Worm (Caenorhabditis elegans) whole organism, L4 larva: Measurements from ENCODE around the gene fbxa-151.

Source experiments
- F10B5.3 ChIP-seq: sonication (generic microtip); optimal IDR thresholded peaks from 2 replicates; lab custom pipeline; 2016; ENCODE audit warnings: mild to moderate bottlenecking, missing genetic modification characterization, missing compliant biosample characterization
- F26F4.8 ChIP-seq: fragments of 200-800 bp; sonication (Bioruptor generic); conservative IDR thresholded peaks from 2 replicates; pipeline ENCODE4 v1.3.6; 2022; ENCODE audit warnings: missing genetic modification characterization, missing compliant biosample characterization
- Y5F2A.4 ChIP-seq: fragments of 200-800 bp; sonication (Bioruptor generic); optimal IDR thresholded peaks from 2 replicates; lab custom pipeline; 2018; ENCODE audit warnings: mild to moderate bottlenecking, missing genetic modification characterization, missing compliant biosample characterization
- Y75B8A.6 ChIP-seq: fragments of 200-800 bp; sonication (Bioruptor generic); IDR thresholded peaks from 2 replicates; pipeline ENCODE4 v1.3.6; 2022; ENCODE audit warnings: missing genetic modification reagents, missing genetic modification characterization, missing compliant biosample characterization
- aha-1 ChIP-seq: fragments of 150-350 bp; peaks from one replicate; lab custom pipeline; 2014; ENCODE audit warnings: missing biosample characterization, missing genetic modification characterization
- arid-1 ChIP-seq: fragments of 200-800 bp; sonication (Bioruptor generic); conservative IDR thresholded peaks from 2 replicates; pipeline ENCODE4 v1.3.6; 2022; ENCODE audit warnings: missing genetic modification reagents, missing genetic modification characterization, missing compliant biosample characterization
- ceh-20 ChIP-seq: fragments of 200-800 bp; sonication (Bioruptor generic); IDR thresholded peaks from 2 replicates; pipeline ENCODE4 v1.3.6; 2022; ENCODE audit warnings: missing genetic modification reagents, missing genetic modification characterization, missing compliant biosample characterization
- ceh-62 ChIP-seq: sonication (generic microtip); optimal IDR thresholded peaks from 2 replicates; lab custom pipeline; 2017; ENCODE audit warnings: missing biosample characterization, missing genetic modification characterization
- daf-16 ChIP-seq, 3 experiments: sonication (generic microtip); optimal IDR thresholded peaks; 2 replicates each; lab custom pipeline; 2016 to 2017; ENCODE audit warnings: missing genetic modification characterization in 3 of 3, missing genetic modification reagents in 3 of 3, mild to moderate bottlenecking in 2 of 3, missing compliant biosample characterization in 2 of 3, missing biosample characterization in 1 of 3, moderate library complexity in 1 of 3
- duxl-1 ChIP-seq: sonication (generic microtip); optimal IDR thresholded peaks from 2 replicates; lab custom pipeline; 2016; ENCODE audit warnings: mild to moderate bottlenecking, missing genetic modification characterization, moderate library complexity, missing compliant biosample characterization; ENCODE audit not compliant: poor library complexity
- dve-1 ChIP-seq: sonication (generic microtip); optimal IDR thresholded peaks from 2 replicates; lab custom pipeline; 2017; ENCODE audit warnings: antibody characterized with exemption, mild to moderate bottlenecking, missing genetic modification characterization, missing compliant biosample characterization; ENCODE audit not compliant: insufficient read depth
- fkh-10 ChIP-seq: fragments of 150-350 bp; optimal IDR thresholded peaks from 2 replicates; lab custom pipeline; 2014; ENCODE audit warnings: missing biosample characterization, missing genetic modification reagents, missing genetic modification characterization
- fos-1 ChIP-seq: fragments of 150-350 bp; optimal IDR thresholded peaks from 2 replicates; lab custom pipeline; 2014; ENCODE audit warnings: missing biosample characterization, missing genetic modification characterization
- hif-1 ChIP-seq, 2 experiments: sonication (generic microtip); optimal IDR thresholded peaks; 2 replicates each; lab custom pipeline; 2016 to 2017; ENCODE audit warnings: missing compliant biosample characterization in 2 of 2, missing genetic modification characterization in 2 of 2, missing genetic modification reagents in 2 of 2, missing genotype in 2 of 2, mild to moderate bottlenecking in 1 of 2
- hlh-11 ChIP-seq: fragments of 200-800 bp; sonication (Bioruptor generic); optimal IDR thresholded peaks from 2 replicates; lab custom pipeline; 2018; ENCODE audit warnings: mild to moderate bottlenecking, missing genetic modification characterization, missing compliant biosample characterization
- hlh-30 ChIP-seq: sonication (generic microtip); optimal IDR thresholded peaks from 2 replicates; lab custom pipeline; 2017; ENCODE audit warnings: antibody characterized with exemption, mild to moderate bottlenecking, missing genetic modification characterization, missing compliant biosample characterization; ENCODE audit not compliant: insufficient read depth
- lim-7 ChIP-seq: fragments of 200-800 bp; sonication (Bioruptor generic); IDR thresholded peaks from 2 replicates; pipeline ENCODE4 v1.3.6; 2022; ENCODE audit warnings: missing genetic modification characterization, missing compliant biosample characterization
- lin-15B ChIP-seq: fragments of 150-350 bp; sonication (generic microtip); optimal IDR thresholded peaks from 3 replicates; lab custom pipeline; 2014; ENCODE audit warnings: missing biosample characterization, missing genetic modification characterization
- lsy-2 ChIP-seq, 2 experiments: fragments of 150-350 bp in 1 of 2; sonication (generic microtip) in 1 of 2; optimal IDR thresholded peaks; 2 replicates each; lab custom pipeline; 2014 to 2017; ENCODE audit warnings: missing biosample characterization in 2 of 2, missing genetic modification characterization in 2 of 2
- madf-9 ChIP-seq: fragments of 200-800 bp; sonication (Bioruptor generic); conservative IDR thresholded peaks from 2 replicates; pipeline ENCODE4 v1.3.6; 2022; ENCODE audit warnings: missing genetic modification reagents, missing genetic modification characterization, missing compliant biosample characterization
- mdl-1 ChIP-seq, 2 experiments: fragments of 150-350 bp in 1 of 2; sonication (generic microtip) in 1 of 2; optimal IDR thresholded peaks; 2 replicates each; lab custom pipeline; 2014 to 2017; ENCODE audit warnings: missing biosample characterization in 2 of 2, missing genetic modification characterization in 2 of 2
- mep-1 ChIP-seq: fragments of 150-350 bp; sonication (generic microtip); optimal IDR thresholded peaks from 3 replicates; lab custom pipeline; 2014; ENCODE audit warnings: missing biosample characterization, missing genetic modification characterization
- mes-2 ChIP-seq: sonication (generic microtip); optimal IDR thresholded peaks from 2 replicates; lab custom pipeline; 2016; ENCODE audit warnings: missing genotype, mild to moderate bottlenecking, missing genetic modification characterization, missing compliant biosample characterization; ENCODE audit not compliant: poor library complexity, severe bottlenecking
- mxl-3 ChIP-seq: fragments of 200-800 bp; sonication (Bioruptor generic); optimal IDR thresholded peaks from 2 replicates; lab custom pipeline; 2018; ENCODE audit warnings: mild to moderate bottlenecking, missing genetic modification characterization, missing compliant biosample characterization
- nhr-102 ChIP-seq: sonication (generic microtip); optimal IDR thresholded peaks from 2 replicates; lab custom pipeline; 2016; ENCODE audit warnings: mild to moderate bottlenecking, missing genetic modification characterization, moderate library complexity, missing compliant biosample characterization
- nhr-11 ChIP-seq: fragments of 150-350 bp; optimal IDR thresholded peaks from 2 replicates; lab custom pipeline; 2014; ENCODE audit warnings: missing biosample characterization, missing genetic modification characterization
- nhr-28 ChIP-seq: fragments of 150-350 bp; optimal IDR thresholded peaks from 2 replicates; lab custom pipeline; 2014; ENCODE audit warnings: missing biosample characterization, missing genetic modification characterization
- nhr-6 ChIP-seq: fragments of 150-350 bp; optimal IDR thresholded peaks from 2 replicates; lab custom pipeline; 2014; ENCODE audit warnings: missing biosample characterization, missing genetic modification characterization
- nhr-77 ChIP-seq: fragments of 150-350 bp; optimal IDR thresholded peaks from 2 replicates; lab custom pipeline; 2014; ENCODE audit warnings: missing biosample characterization, missing genetic modification characterization
- pha-4 ChIP-seq, 2 experiments: fragments of 150-350 bp in 1 of 2; fragments of 200-800 bp in 1 of 2; sonication (Bioruptor generic) in 1 of 2; IDR thresholded peaks in 1 of 2; optimal IDR thresholded peaks in 1 of 2; 2 replicates each; pipeline versions ENCODE4 v1.3.6 to Lab custom; 2014 to 2022; ENCODE audit warnings: missing genetic modification characterization in 2 of 2, missing genetic modification reagents in 2 of 2, missing biosample characterization in 1 of 2, missing compliant biosample characterization in 1 of 2
- pqm-1 ChIP-seq: sonication (generic microtip); optimal IDR thresholded peaks from 2 replicates; lab custom pipeline; 2017; ENCODE audit warnings: missing biosample characterization, missing genetic modification characterization
- sdz-12 ChIP-seq: fragments of 200-800 bp; sonication (Bioruptor generic); optimal IDR thresholded peaks from 2 replicates; lab custom pipeline; 2018; ENCODE audit warnings: mild to moderate bottlenecking, missing genetic modification characterization, missing compliant biosample characterization
- set-16 ChIP-seq: fragments of 200-800 bp; sonication (Bioruptor generic); IDR thresholded peaks from 2 replicates; pipeline ENCODE4 v1.3.6; 2022; ENCODE audit warnings: missing genetic modification reagents, missing genetic modification characterization, missing compliant biosample characterization
- skn-1 ChIP-seq: fragments of 150-350 bp; optimal IDR thresholded peaks from 2 replicates; lab custom pipeline; 2014; ENCODE audit warnings: missing biosample characterization, missing genetic modification characterization
- zag-1 ChIP-seq: fragments of 150-350 bp; optimal IDR thresholded peaks from 2 replicates; lab custom pipeline; 2014; ENCODE audit warnings: missing biosample characterization, missing genetic modification characterization
- zfp-3 ChIP-seq: fragments of 200-800 bp; sonication (Bioruptor generic); conservative IDR thresholded peaks from 2 replicates; pipeline ENCODE4 v1.3.6; 2022; ENCODE audit warnings: missing genetic modification reagents, missing genetic modification characterization, missing compliant biosample characterization
- zip-2 ChIP-seq: fragments of 150-350 bp; optimal IDR thresholded peaks from 2 replicates; lab custom pipeline; 2014; ENCODE audit warnings: missing biosample characterization, missing genetic modification characterization
- ztf-7 ChIP-seq: fragments of 150-350 bp; optimal IDR thresholded peaks from 2 replicates; lab custom pipeline; 2014; ENCODE audit warnings: missing biosample characterization, missing genetic modification characterization

The fbxa-151 gene

ce11 chrIII:1226256-1226655, 40.4 kb downstream of the fbxa-151 start (continued):
- TF ChIP-seq zag-1, result no peak
- TF ChIP-seq Y75B8A.6 (GFP tag; lab: Robert Waterston, UW), result no peak
- no peak for TF ChIP-seq Y5F2A.4 (GFP tag; lab: Kevin White, UChicago)
- no peak for TF ChIP-seq madf-9 (GFP tag; lab: Robert Waterston, UW)
- no peak for TF ChIP-seq arid-1 (GFP tag; lab: Robert Waterston, UW)
- peak; percentile 0 for TF ChIP-seq mes-2 (tag; lab: Kevin White, UChicago)
- TF ChIP-seq hif-1 (tag; optimal IDR thresholded peaks at IDR 0.05; lab: Kevin White, UChicago), result no peak
- no peak for TF ChIP-seq lin-15B (tag; lab: Kevin White, UChicago)
- TF ChIP-seq daf-16 (GFP tag; optimal IDR thresholded peaks at IDR 0.05; lab: Kevin White, UChicago), result no peak
- TF ChIP-seq daf-16 (tag; optimal IDR thresholded peaks at IDR 0.05; lab: Kevin White, UChicago), result peak; percentile 44
- no peak for TF ChIP-seq nhr-11 (tag; lab: Kevin White, UChicago)
- TF ChIP-seq F10B5.3 (tag; lab: Kevin White, UChicago), result no peak
- TF ChIP-seq skn-1 (tag; lab: Kevin White, UChicago), result no peak

- TF ChIP-seq ceh-20 (no peak), pha-4 (GFP tag; IDR thresholded peaks at IDR 0.05; lab: Robert Waterston, UW) (no peak), pha-4 (tag; optimal IDR thresholded peaks at IDR 0.05; lab: Kevin White, UChicago) (no peak), ceh-62 (tag; lab: Kevin White, UChicago) (no peak), zfp-3 (no peak), fos-1 (tag; lab: Kevin White, UChicago) (no peak), pqm-1 (tag; lab: Kevin White, UChicago) (no peak)
Observed at ce11 chrIII:1225595-1225994, 41.1 kb downstream of the fbxa-151 start.

ce11 chrIII:1225116-1225515, 41.6 kb downstream of the fbxa-151 start:
- TF ChIP-seq duxl-1 (tag; lab: Kevin White, UChicago) (no peak), set-16 (peak; percentile 49; the same call in 1 of the 2 replicates), sdz-12 (GFP tag; lab: Kevin White, UChicago) (no peak)
- TF ChIP-seq, all 104 proteins: peak for 1

- TF ChIP-seq hlh-30 (tag; lab: Kevin White, UChicago) (peak; percentile 4), pha-4 (GFP tag; IDR thresholded peaks at IDR 0.05; lab: Robert Waterston, UW) (peak; percentile 32; the same call in 1 of the 2 replicates), pha-4 (tag; optimal IDR thresholded peaks at IDR 0.05; lab: Kevin White, UChicago) (peak; percentile 97), set-16 (0 out of 2 replicates have a peak, but pooled peaks have one; percentile 27), lsy-2 (tag; optimal IDR thresholded peaks at IDR 0.05; lab: Kevin White, UChicago) (peak in 1 of 2 experiments; percentile 31), nhr-102 (tag; lab: Kevin White, UChicago) (no peak), mdl-1 (tag; optimal IDR thresholded peaks at IDR 0.05; lab: Kevin White, UChicago) (peak in 1 of 2 experiments; percentile 42), hlh-11 (tag; lab: Kevin White, UChicago) (peak; percentile 54), mep-1 (tag; lab: Kevin White, UChicago) (peak; percentile 46), pqm-1 (tag; lab: Kevin White, UChicago) (peak; percentile 32), daf-16 (GFP tag; optimal IDR thresholded peaks at IDR 0.05; lab: Kevin White, UChicago) (no peak), daf-16 (tag; optimal IDR thresholded peaks at IDR 0.05; lab: Kevin White, UChicago) (peak; percentile 50), F26F4.8 (GFP tag; lab: Robert Waterston, UW) (no peak), mxl-3 (GFP tag; lab: Kevin White, UChicago) (peak; percentile 48), ztf-7 (no peak), mes-2 (tag; lab: Kevin White, UChicago) (peak; percentile 69), nhr-28 (tag; lab: Kevin White, UChicago) (peak; percentile 53), fkh-10 (no peak), lim-7 (GFP tag; lab: Robert Waterston, UW) (no peak), nhr-77 (tag; lab: Kevin White, UChicago) (peak; percentile 41), nhr-6 (tag; lab: Kevin White, UChicago) (peak; percentile 43), zip-2 (tag; lab: Kevin White, UChicago) (no peak), aha-1 (tag; lab: Kevin White, UChicago) (peak; percentile 83), dve-1 (tag; lab: Kevin White, UChicago) (peak; percentile 47)
Observed at ce11 chrIII:1223319-1224093, 43.2 kb downstream of the fbxa-151 start.
